Fruit fly (Drosophila melanogaster) whole organism, wandering third instar larva: ENCODE data around the gene CG9289.

ENCODE experiments used
- GATAd ChIP-seq: sonication (Bioruptor generic); optimal IDR thresholded peaks from 2 replicates; lab custom pipeline; 2016; ENCODE audit warnings: missing biosample characterization, missing genetic modification characterization
- Hnf4 ChIP-seq: fragments of 200-800 bp; sonication (Bioruptor generic); optimal IDR thresholded peaks from 2 replicates; lab custom pipeline; 2016; ENCODE audit warnings: missing biosample characterization, mild to moderate bottlenecking, missing genetic modification characterization
- N ChIP-seq: fragments of >200 bp; optimal IDR thresholded peaks from 2 replicates; lab custom pipeline; 2018; ENCODE audit warnings: missing biosample characterization, missing external identifiers, missing genetic modification characterization
- br ChIP-seq: fragments of 200-800 bp; sonication (Bioruptor generic); optimal IDR thresholded peaks from 2 replicates; lab custom pipeline; 2016; ENCODE audit warnings: missing biosample characterization, missing genetic modification characterization
- brk ChIP-seq: fragments of 200-800 bp; sonication (Bioruptor generic); optimal IDR thresholded peaks from 2 replicates; lab custom pipeline; 2016; ENCODE audit warnings: missing biosample characterization, mild to moderate bottlenecking, missing genetic modification characterization
- lola ChIP-seq: fragments of >200 bp; optimal IDR thresholded peaks from 2 replicates; lab custom pipeline; 2017; ENCODE audit warnings: missing biosample characterization, missing genetic modification characterization
- pan ChIP-seq: fragments of >200 bp; optimal IDR thresholded peaks from 2 replicates; lab custom pipeline; 2017

- TF ChIP-seq Hnf4 (GFP tag; lab: Kevin White, UChicago) (no peak), brk (no peak), br (GFP tag; lab: Kevin White, UChicago) (no peak), GATAd (GFP tag; lab: Kevin White, UChicago) (no peak), lola (GFP tag; lab: Kevin White, UChicago) (no peak), pan (lab: Kevin White, UChicago) (no peak), N (no peak)
Observed at dm6 chr2L:8732702-8733101, 48.5 kb upstream of the CG9289 start.
